Worm (Caenorhabditis elegans): ENCODE data around the gene F23G4.1.

- TF ChIP-seq pha-4 (tag; optimal IDR thresholded peaks at IDR 0.05) = no peak
- no peak for TF ChIP-seq lin-13 (tag; optimal IDR thresholded peaks at IDR 0.05)
- no peak for TF ChIP-seq nhr-12 (tag; optimal IDR thresholded peaks at IDR 0.05)
- no peak for TF ChIP-seq drap-1 (GFP tag; optimal IDR thresholded peaks at IDR 0.05)
- TF ChIP-seq ztf-11 (tag; optimal IDR thresholded peaks at IDR 0.05) = no peak
- no peak for TF ChIP-seq zip-8 (tag; optimal IDR thresholded peaks at IDR 0.05)
- TF ChIP-seq mep-1 (tag; optimal IDR thresholded peaks at IDR 0.05) = no peak
- TF ChIP-seq unc-39 (tag; optimal IDR thresholded peaks at IDR 0.05) = no peak
- no peak for TF ChIP-seq unc-62 (GFP tag; optimal IDR thresholded peaks at IDR 0.05)
- no peak for TF ChIP-seq snpc-4 (tag; optimal IDR thresholded peaks at IDR 0.05)
- TF ChIP-seq ceh-43 (GFP tag; optimal IDR thresholded peaks at IDR 0.05) = no peak
- TF ChIP-seq blmp-1 (tag; optimal IDR thresholded peaks at IDR 0.05) = no peak
- TF ChIP-seq lsy-2 (tag; optimal IDR thresholded peaks at IDR 0.05) = no peak
- no peak for TF ChIP-seq M03D4.4 (tag; optimal IDR thresholded peaks at IDR 0.05)
Measured at ce11 chrX:6609251-6609650, 6.3 kb upstream of the F23G4.1 start.
